Fruit fly (Drosophila melanogaster) whole organism, wandering third instar larva: ENCODE data around the gene CG6149.

Experiments used
- Abd-B ChIP-seq: fragments of >200 bp; optimal IDR thresholded peaks from 2 replicates; lab custom pipeline; 2017; ENCODE audit warnings: missing biosample characterization, missing genetic modification characterization
- CG32264 ChIP-seq: fragments of 200-800 bp; sonication (Bioruptor generic); optimal IDR thresholded peaks from 2 replicates; lab custom pipeline; 2016; ENCODE audit warnings: missing biosample characterization, missing genetic modification characterization
- CG9705 ChIP-seq: fragments of 200-800 bp; sonication (Bioruptor generic); optimal IDR thresholded peaks from 2 replicates; lab custom pipeline; 2018; ENCODE audit warnings: missing biosample characterization, mild to moderate bottlenecking, missing genetic modification characterization
- CrebA ChIP-seq: fragments of 200-800 bp; sonication (Bioruptor generic); optimal IDR thresholded peaks from 2 replicates; lab custom pipeline; 2016; ENCODE audit warnings: missing biosample characterization, mild to moderate bottlenecking, missing genetic modification characterization, borderline replicate concordance
- Dfd ChIP-seq: fragments of >200 bp; optimal IDR thresholded peaks from 2 replicates; lab custom pipeline; 2017; ENCODE audit warnings: missing biosample characterization, missing genetic modification characterization
- Dif ChIP-seq: fragments of 200-275, 200-300 bp; sonication (Bioruptor generic); optimal IDR thresholded peaks from 2 replicates; lab custom pipeline; 2018; ENCODE audit warnings: missing biosample characterization, missing genetic modification characterization; ENCODE audit not compliant: partially characterized antibody
- GATAd ChIP-seq: sonication (Bioruptor generic); optimal IDR thresholded peaks from 2 replicates; lab custom pipeline; 2016; ENCODE audit warnings: missing biosample characterization, missing genetic modification characterization
- HLH106 ChIP-seq: fragments of 200-800 bp; optimal IDR thresholded peaks from 3 replicates; lab custom pipeline; 2019; ENCODE audit warnings: missing biosample characterization, mild to moderate bottlenecking, missing genetic modification characterization, moderate library complexity
- Hnf4 ChIP-seq: fragments of 200-800 bp; sonication (Bioruptor generic); optimal IDR thresholded peaks from 2 replicates; lab custom pipeline; 2016; ENCODE audit warnings: missing biosample characterization, mild to moderate bottlenecking, missing genetic modification characterization
- Hr78 ChIP-seq: fragments of >200 bp; optimal IDR thresholded peaks from 2 replicates; lab custom pipeline; 2017; ENCODE audit warnings: missing biosample characterization, missing genetic modification characterization
- Hr83 ChIP-seq: fragments of 200-300 bp; sonication (Bioruptor generic); optimal IDR thresholded peaks from 2 replicates; lab custom pipeline; 2016; ENCODE audit warnings: missing biosample characterization, mild to moderate bottlenecking, missing genetic modification characterization, moderate library complexity; ENCODE audit not compliant: poor library complexity, severe bottlenecking
- Jra ChIP-seq: sonication (Bioruptor generic); optimal IDR thresholded peaks from 2 replicates; lab custom pipeline; 2016; ENCODE audit warnings: missing biosample characterization, missing genetic modification characterization
- Mio ChIP-seq: sonication (Bioruptor generic); optimal IDR thresholded peaks from 2 replicates; lab custom pipeline; 2016; ENCODE audit warnings: missing biosample characterization, missing genetic modification characterization
- Myc ChIP-seq: fragments of >200 bp; optimal IDR thresholded peaks from 2 replicates; lab custom pipeline; 2017
- N ChIP-seq: fragments of >200 bp; optimal IDR thresholded peaks from 2 replicates; lab custom pipeline; 2018; ENCODE audit warnings: missing biosample characterization, missing external identifiers, missing genetic modification characterization
- OdsH ChIP-seq: fragments of 200-800 bp; sonication (Bioruptor generic); optimal IDR thresholded peaks from 2 replicates; lab custom pipeline; 2016; ENCODE audit warnings: missing biosample characterization, mild to moderate bottlenecking, missing genetic modification characterization
- Rel ChIP-seq, 2 experiments: fragments of 200-800 bp; sonication (Bioruptor generic) in 1 of 2; optimal IDR thresholded peaks; 2 replicates in 1 of 2; 3 replicates in 1 of 2; lab custom pipeline; 2016 to 2019; ENCODE audit warnings: mild to moderate bottlenecking in 2 of 2, missing biosample characterization in 2 of 2, missing genetic modification characterization in 2 of 2, moderate library complexity in 1 of 2
- Sp1 ChIP-seq: fragments of 200-800 bp; sonication (Bioruptor generic); optimal IDR thresholded peaks from 3 replicates; lab custom pipeline; 2019; ENCODE audit warnings: missing biosample characterization, mild to moderate bottlenecking, missing genetic modification characterization, moderate library complexity
- Vsx2 ChIP-seq: fragments of 200-300, 225-300 bp; sonication (Bioruptor generic); optimal IDR thresholded peaks from 2 replicates; lab custom pipeline; 2018; ENCODE audit warnings: missing biosample characterization, missing genetic modification characterization; ENCODE audit not compliant: partially characterized antibody
- br ChIP-seq: fragments of 200-800 bp; sonication (Bioruptor generic); optimal IDR thresholded peaks from 2 replicates; lab custom pipeline; 2016; ENCODE audit warnings: missing biosample characterization, missing genetic modification characterization
- brk ChIP-seq: fragments of 200-800 bp; sonication (Bioruptor generic); optimal IDR thresholded peaks from 2 replicates; lab custom pipeline; 2016; ENCODE audit warnings: missing biosample characterization, mild to moderate bottlenecking, missing genetic modification characterization
- dl ChIP-seq, 2 experiments: fragments of 175-275, 200-275 bp in 1 of 2; fragments of 200-275 bp in 1 of 2; sonication (Bioruptor generic); optimal IDR thresholded peaks; lab custom pipeline; 2018; ENCODE audit warnings: mild to moderate bottlenecking in 2 of 2, missing biosample characterization in 2 of 2, missing genetic modification characterization in 2 of 2, moderate library complexity in 2 of 2; ENCODE audit not compliant: partially characterized antibody in 2 of 2, insufficient read depth in 1 of 2
- dmrt93B ChIP-seq: fragments of 200-800 bp; sonication (Bioruptor generic); optimal IDR thresholded peaks from 2 replicates; lab custom pipeline; 2018; ENCODE audit warnings: missing biosample characterization, mild to moderate bottlenecking, missing genetic modification characterization
- dsf ChIP-seq: sonication (Bioruptor generic); optimal IDR thresholded peaks from 2 replicates; lab custom pipeline; 2016; ENCODE audit warnings: missing biosample characterization, missing genetic modification characterization, borderline replicate concordance
- ey ChIP-seq: fragments of 200-800 bp; sonication (Bioruptor generic); optimal IDR thresholded peaks from 2 replicates; lab custom pipeline; 2016; ENCODE audit warnings: missing biosample characterization, missing genetic modification characterization
- foxo ChIP-seq, 2 experiments: fragments of 200-800 bp; sonication (Bioruptor generic); optimal IDR thresholded peaks; 2 replicates in 1 of 2; 3 replicates in 1 of 2; lab custom pipeline; 2016 to 2017; ENCODE audit warnings: missing biosample characterization in 2 of 2, missing genetic modification characterization in 2 of 2
- fru ChIP-seq: fragments of 200-800 bp; sonication (Bioruptor generic); optimal IDR thresholded peaks from 3 replicates; lab custom pipeline; 2016; ENCODE audit warnings: missing biosample characterization, mild to moderate bottlenecking, missing genetic modification characterization
- h ChIP-seq: fragments of 200-800 bp; sonication (Bioruptor generic); optimal IDR thresholded peaks from 3 replicates; lab custom pipeline; 2016; ENCODE audit warnings: missing biosample characterization, mild to moderate bottlenecking, missing genetic modification characterization
- jim ChIP-seq: fragments of 175-275, 200-325 bp; sonication (Bioruptor generic); optimal IDR thresholded peaks from 2 replicates; lab custom pipeline; 2016; ENCODE audit warnings: missing biosample characterization, mild to moderate bottlenecking, missing genetic modification characterization
- lola ChIP-seq: fragments of >200 bp; optimal IDR thresholded peaks from 2 replicates; lab custom pipeline; 2017; ENCODE audit warnings: missing biosample characterization, missing genetic modification characterization
- pan ChIP-seq: fragments of >200 bp; optimal IDR thresholded peaks from 2 replicates; lab custom pipeline; 2017
- psq ChIP-seq: fragments of 200-800 bp; sonication (Bioruptor generic); optimal IDR thresholded peaks from 3 replicates; lab custom pipeline; 2017; ENCODE audit warnings: missing biosample characterization, mild to moderate bottlenecking, missing genetic modification characterization, moderate library complexity
- rgr ChIP-seq: fragments of 200-800 bp; sonication (Bioruptor generic); optimal IDR thresholded peaks from 3 replicates; lab custom pipeline; 2016; ENCODE audit warnings: missing biosample characterization, mild to moderate bottlenecking, missing genetic modification characterization
- sage ChIP-seq: fragments of 200-800 bp; sonication (Bioruptor generic); optimal IDR thresholded peaks from 2 replicates; lab custom pipeline; 2016; ENCODE audit warnings: missing biosample characterization, mild to moderate bottlenecking, missing genetic modification characterization
- sv ChIP-seq: fragments of 200-800 bp; sonication (Bioruptor generic); optimal IDR thresholded peaks from 3 replicates; lab custom pipeline; 2016; ENCODE audit warnings: missing biosample characterization, missing genetic modification characterization
- tai ChIP-seq: sonication (Bioruptor generic); optimal IDR thresholded peaks from 2 replicates; lab custom pipeline; 2016; ENCODE audit warnings: missing biosample characterization, missing genetic modification characterization
- usp ChIP-seq: fragments of >200 bp; optimal IDR thresholded peaks from 2 replicates; lab custom pipeline; 2017; ENCODE audit warnings: missing biosample characterization, missing genetic modification characterization
- woc ChIP-seq: sonication (Bioruptor generic); optimal IDR thresholded peaks from 2 replicates; lab custom pipeline; 2016; ENCODE audit warnings: missing biosample characterization, mild to moderate bottlenecking, missing genetic modification characterization

The CG6149 gene

dm6 chr3L:11413697-11414096, 21.6 kb downstream of the CG6149 start:
- TF ChIP-seq Myc = no peak

- no peak for TF ChIP-seq CG9705 (GFP tag; lab: Kevin White, UChicago)
- TF ChIP-seq psq (GFP tag; lab: Kevin White, UChicago) = no peak
- no peak for TF ChIP-seq N
- TF ChIP-seq CG32264 (GFP tag; lab: Kevin White, UChicago) = no peak
- no peak for TF ChIP-seq jim
- no peak for TF ChIP-seq sage (GFP tag; lab: Kevin White, UChicago)
- TF ChIP-seq Hr78 (GFP tag; lab: Kevin White, UChicago) = no peak
- no peak for TF ChIP-seq Abd-B (GFP tag; lab: Kevin White, UChicago)
- no peak for TF ChIP-seq lola (GFP tag; lab: Kevin White, UChicago)
- no peak for TF ChIP-seq usp (GFP tag; lab: Kevin White, UChicago)
- TF ChIP-seq dmrt93B (GFP tag; lab: Kevin White, UChicago) = no peak
- no peak for TF ChIP-seq fru (GFP tag; lab: Kevin White, UChicago)
Observed at dm6 chr3L:11410505-11410904, 24.8 kb downstream of the CG6149 start.

dm6 chr3L:11408282-11409047, 26.8 kb downstream of the CG6149 start:
- TF ChIP-seq fru (GFP tag; lab: Kevin White, UChicago) (no peak), Rel (GFP tag; optimal IDR thresholded peaks at IDR 0.05; lab: Kevin White, UChicago) (no peak), Rel (tag; optimal IDR thresholded peaks at IDR 0.05; lab: Kevin White, UChicago) (no peak), GATAd (no peak), tai (no peak), h (GFP tag; lab: Kevin White, UChicago) (peak; percentile 8), Dfd (GFP tag; lab: Kevin White, UChicago) (no peak), Abd-B (GFP tag; lab: Kevin White, UChicago) (no peak), foxo (GFP tag; optimal IDR thresholded peaks at IDR 0.05; lab: Kevin White, UChicago) (peak in 1 of 2 experiments; percentile 9), Hr78 (GFP tag; lab: Kevin White, UChicago) (no peak)

dm6 chr3L:11407202-11407829, 28.0 kb downstream of the CG6149 start:
- TF ChIP-seq Hr78 (GFP tag; lab: Kevin White, UChicago) (no peak), sv (GFP tag; lab: Kevin White, UChicago) (no peak), Abd-B (GFP tag; lab: Kevin White, UChicago) (no peak), fru (GFP tag; lab: Kevin White, UChicago) (no peak), Myc (no peak), usp (GFP tag; lab: Kevin White, UChicago) (no peak), Dif (no peak), GATAd (no peak), ey (GFP tag; lab: Kevin White, UChicago) (peak; percentile 25), woc (GFP tag; lab: Kevin White, UChicago) (peak; percentile 8), tai (peak; percentile 21), Dfd (GFP tag; lab: Kevin White, UChicago) (no peak), N (no peak), Mio (GFP tag; lab: Kevin White, UChicago) (no peak), brk (GFP tag; lab: Kevin White, UChicago) (no peak), pan (lab: Kevin White, UChicago) (no peak), h (GFP tag; lab: Kevin White, UChicago) (peak; percentile 42), jim (no peak), dsf (GFP tag; lab: Kevin White, UChicago) (no peak), foxo (GFP tag; optimal IDR thresholded peaks at IDR 0.05; lab: Kevin White, UChicago) (peak in 1 of 2 experiments; percentile 50), Hnf4 (GFP tag; lab: Kevin White, UChicago) (no peak), OdsH (GFP tag; lab: Kevin White, UChicago) (peak; percentile 56), rgr (GFP tag; lab: Kevin White, UChicago) (peak; percentile 5), Vsx2 (GFP tag; lab: Kevin White, UChicago) (no peak), CrebA (GFP tag; lab: Kevin White, UChicago) (no peak), br (GFP tag; lab: Kevin White, UChicago) (no peak), Rel (GFP tag; optimal IDR thresholded peaks at IDR 0.05; lab: Kevin White, UChicago) (no peak), Rel (tag; optimal IDR thresholded peaks at IDR 0.05; lab: Kevin White, UChicago) (no peak), HLH106 (peak; percentile 36), dl (GFP tag; optimal IDR thresholded peaks at IDR 0.05; lab: Kevin White, UChicago; ENCODE audit: insufficient read depth in 1 of 2, partially characterized antibody in 2 of 2) (no peak), sage (GFP tag; lab: Kevin White, UChicago) (no peak), lola (GFP tag; lab: Kevin White, UChicago) (no peak), Sp1 (GFP tag; lab: Kevin White, UChicago) (peak; percentile 38), Hr83 (GFP tag; lab: Kevin White, UChicago) (no peak), dmrt93B (GFP tag; lab: Kevin White, UChicago) (no peak), Jra (GFP tag; lab: Kevin White, UChicago) (no peak), CG9705 (GFP tag; lab: Kevin White, UChicago) (no peak), CG32264 (GFP tag; lab: Kevin White, UChicago) (no peak), psq (GFP tag; lab: Kevin White, UChicago) (peak; percentile 32)
- TF ChIP-seq, all 38 proteins: peak for 10
